Fruit fly (Drosophila melanogaster) whole organism, pupa: Measurements from ENCODE around the gene CG13725.

Source experiments
- CG13204 ChIP-seq: fragments of 200-800 bp; sonication (Bioruptor generic); optimal IDR thresholded peaks from 2 replicates; lab custom pipeline; 2018; ENCODE audit warnings: missing biosample characterization, mild to moderate bottlenecking, missing genetic modification characterization, moderate library complexity
- CG4496 ChIP-seq: fragments of 200-800 bp; sonication (Bioruptor generic); IDR thresholded peaks from 3 replicates; pipeline ENCODE4 v1.3.6; 2022; ENCODE audit warnings: missing biosample characterization, missing genetic modification characterization
- CG8159 ChIP-seq: fragments of 200-800 bp; sonication (Bioruptor generic); optimal IDR thresholded peaks from 3 replicates; lab custom pipeline; 2018; ENCODE audit warnings: missing biosample characterization, mild to moderate bottlenecking, missing genetic modification characterization, moderate library complexity
- Pif1A ChIP-seq: fragments of 200-800 bp; sonication (Bioruptor generic); optimal IDR thresholded peaks from 3 replicates; lab custom pipeline; 2016; ENCODE audit warnings: missing biosample characterization, missing genetic modification characterization
- fd96Ca ChIP-seq: fragments of 200-800 bp; sonication (Bioruptor generic); IDR thresholded peaks from 3 replicates; pipeline ENCODE4 v1.3.6; 2022; ENCODE audit warnings: missing biosample characterization, missing genetic modification characterization

dm6 chr3L:17346393-17346792, 21.1 kb upstream of the CG13725 start:
- TF ChIP-seq CG13204 (GFP tag; lab: Kevin White, UChicago) (no peak), Pif1A (GFP tag; lab: Kevin White, UChicago) (no peak), CG8159 (no peak), fd96Ca (GFP tag; lab: Robert Waterston, UW) (no peak), CG4496 (GFP tag; lab: Robert Waterston, UW) (no peak)
